Fruit fly (Drosophila melanogaster): ENCODE data around the gene gd.
A peak's percentile ranks its signal among the peaks of the same experiment; 100 is the strongest.

The gd gene

dm6 chrX:12003437-12004394, 16.2 kb upstream of the gd start, which contains the start of gene fw (continued):
- no peak for TF ChIP-seq pfk (GFP tag; optimal IDR thresholded peaks at IDR 0.05)
- TF ChIP-seq wor (GFP tag; IDR thresholded peaks at IDR 0.05): 0 out of 2 replicates have a peak, but pooled peaks have one; percentile 18
- no peak for TF ChIP-seq CoRest (tag; optimal IDR thresholded peaks at IDR 0.05)
- TF ChIP-seq Atf6 (GFP tag; IDR thresholded peaks at IDR 0.05): no peak
- no peak for TF ChIP-seq Dad (GFP tag; optimal IDR thresholded peaks at IDR 0.05)
- TF ChIP-seq CG18599 (GFP tag; optimal IDR thresholded peaks at IDR 0.05): peak; percentile 45
- no peak for TF ChIP-seq hkb (optimal IDR thresholded peaks at IDR 0.05)
- TF ChIP-seq hkb (GFP tag; IDR thresholded peaks at IDR 0.05): peak; percentile 17; the same call in 1 of the 2 replicates
- TF ChIP-seq CG8944 (GFP tag; optimal IDR thresholded peaks at IDR 0.05): peak; percentile 0
- peak; percentile 38 for TF ChIP-seq CG7839 (tag; optimal IDR thresholded peaks at IDR 0.05)
- TF ChIP-seq ewg (GFP tag; optimal IDR thresholded peaks at IDR 0.05): peak; percentile 12
- TF ChIP-seq Xbp1 (GFP tag; optimal IDR thresholded peaks at IDR 0.05): no peak
- peak; percentile 51 for TF ChIP-seq lilli (GFP tag; optimal IDR thresholded peaks at IDR 0.05)
- no peak for TF ChIP-seq CG10209 (GFP tag; optimal IDR thresholded peaks at IDR 0.05)
- TF ChIP-seq CG5953 (GFP tag; IDR thresholded peaks at IDR 0.05): no peak
- TF ChIP-seq Drgx (GFP tag; IDR thresholded peaks at IDR 0.05): peak; percentile 83
- peak; percentile 38 for TF ChIP-seq PHDP (tag; optimal IDR thresholded peaks at IDR 0.05)
- no peak for TF ChIP-seq TFAM (GFP tag; optimal IDR thresholded peaks at IDR 0.05)
- peak; percentile 1 for TF ChIP-seq tin (GFP tag; optimal IDR thresholded peaks at IDR 0.05)
- TF ChIP-seq az2 (GFP tag; optimal IDR thresholded peaks at IDR 0.05): no peak
- TF ChIP-seq pita (GFP tag; optimal IDR thresholded peaks at IDR 0.05): no peak
- TF ChIP-seq gsb (GFP tag; IDR thresholded peaks at IDR 0.05): no peak
- no peak for TF ChIP-seq CkIIα-i1 (GFP tag; IDR thresholded peaks at IDR 0.05)
- peak; percentile 41 for TF ChIP-seq CG12391 (tag; optimal IDR thresholded peaks at IDR 0.05)
- no peak for TF ChIP-seq CG3407 (GFP tag; optimal IDR thresholded peaks at IDR 0.05)
- no peak for TF ChIP-seq kah (GFP tag; optimal IDR thresholded peaks at IDR 0.05)
- peak; percentile 36 for TF ChIP-seq Antp (GFP tag; optimal IDR thresholded peaks at IDR 0.05)
- peak; percentile 73 for TF ChIP-seq CG5180 (GFP tag; optimal IDR thresholded peaks at IDR 0.05)
- TF ChIP-seq CG2712 (tag; optimal IDR thresholded peaks at IDR 0.05): peak; percentile 25
- TF ChIP-seq Dek (tag; optimal IDR thresholded peaks at IDR 0.05): no peak
- TF ChIP-seq CG10267 (tag; optimal IDR thresholded peaks at IDR 0.05): peak; percentile 9
- TF ChIP-seq salm (tag; optimal IDR thresholded peaks at IDR 0.05): no peak
- TF ChIP-seq CG12236 (GFP tag; optimal IDR thresholded peaks at IDR 0.05): no peak
- TF ChIP-seq CG3726 (GFP tag; IDR thresholded peaks at IDR 0.05): 0 out of 3 replicates have a peak, but pooled peaks have one; percentile 6
- TF ChIP-seq Bdp1 (GFP tag; optimal IDR thresholded peaks at IDR 0.05): no peak
- peak; percentile 50 for TF ChIP-seq gem (tag; optimal IDR thresholded peaks at IDR 0.05)
- 0 out of 2 replicates have a peak, but pooled peaks have one; percentile 23 for TF ChIP-seq ap (GFP tag; IDR thresholded peaks at IDR 0.05)
- no peak for TF ChIP-seq pan (optimal IDR thresholded peaks at IDR 0.05)
- peak in 1 of 2 experiments; percentile 67 for TF ChIP-seq pan (GFP tag; optimal IDR thresholded peaks at IDR 0.05 in 1 of 2, IDR thresholded peaks at IDR 0.05 in 1 of 2)
- TF ChIP-seq C15 (GFP tag; IDR thresholded peaks at IDR 0.05): no peak
- 0 out of 4 replicates have a peak, but pooled peaks have one; percentile 19 for TF ChIP-seq Dll (GFP tag; IDR thresholded peaks at IDR 0.05; ENCODE audit: partially characterized antibody)
- TF ChIP-seq stc (GFP tag; IDR thresholded peaks at IDR 0.05): 0 out of 2 replicates have a peak, but pooled peaks have one; percentile 14
- TF ChIP-seq en (GFP tag; optimal IDR thresholded peaks at IDR 0.05): no peak
- no peak for TF ChIP-seq Hr51 (GFP tag; optimal IDR thresholded peaks at IDR 0.05)
- TF ChIP-seq Fer1 (GFP tag; optimal IDR thresholded peaks at IDR 0.05): peak; percentile 14
- peak in 1 of 2 experiments; percentile 67 for TF ChIP-seq bsh (GFP tag; optimal IDR thresholded peaks at IDR 0.05)
- TF ChIP-seq Med (GFP tag): peak; percentile 90
- no peak for TF ChIP-seq ato (GFP tag; IDR thresholded peaks at IDR 0.05; ENCODE audit: partially characterized antibody)
